Fruit fly (Drosophila melanogaster) S2 (cell line): ENCODE results near the gene CG5521.

Experiments used
- CG8478 ChIP-seq: fragments of >200 bp; optimal IDR thresholded peaks from 2 replicates; lab custom pipeline; 2018
- CTCF ChIP-seq, 2 experiments: fragments of >200 bp; optimal IDR thresholded peaks; 2 replicates each; lab custom pipeline; 2018

dm6 chr3R:26978241-26978640 lies 11.5 kb downstream of the CG5521 start, which contains the start of the genes CG14253 and CG46313:
- TF ChIP-seq CG8478 (no peak), CTCF (optimal IDR thresholded peaks at IDR 0.05; lab: Kevin White, UChicago) (no peak)
